Fruit fly (Drosophila melanogaster): ENCODE data around the gene ndl.

dm6 chr3L:6550978-6551339 lies 52.2 kb downstream of the ndl start:
- TF ChIP-seq pdm3 (GFP tag; optimal IDR thresholded peaks at IDR 0.05) (no peak), CG6792 (GFP tag; optimal IDR thresholded peaks at IDR 0.05) (no peak), CG11902 (GFP tag; optimal IDR thresholded peaks at IDR 0.05) (no peak), Smox (GFP tag; optimal IDR thresholded peaks at IDR 0.05) (no peak), Blimp-1 (GFP tag; optimal IDR thresholded peaks at IDR 0.05) (no peak), spab (GFP tag; optimal IDR thresholded peaks at IDR 0.05) (no peak)

All from whole organism, prepupa.